Fruit fly (Drosophila melanogaster) whole organism, embryonic: ENCODE measurements around the gene CG14715.

Experiments
- CG10431 ChIP-seq: fragments of 200-800 bp; sonication (Bioruptor generic); optimal IDR thresholded peaks from 3 replicates; lab custom pipeline; 2018; ENCODE audit warnings: missing biosample characterization, mild to moderate bottlenecking, missing genetic modification characterization
- CG11560 ChIP-seq: fragments of 200-800 bp; sonication (Bioruptor generic); IDR thresholded peaks from 3 replicates; pipeline ENCODE4 v1.3.6; 2022; ENCODE audit warnings: missing biosample characterization, missing genetic modification characterization
- CG12769 ChIP-seq: fragments of 200-800 bp; sonication (Bioruptor generic); optimal IDR thresholded peaks from 2 replicates; lab custom pipeline; 2019; ENCODE audit warnings: missing biosample characterization, mild to moderate bottlenecking, missing genetic modification characterization, moderate library complexity
- CG13123 ChIP-seq: fragments of 200-800 bp; sonication (Bioruptor generic); optimal IDR thresholded peaks from 2 replicates; lab custom pipeline; 2016; ENCODE audit warnings: missing biosample characterization, missing genetic modification characterization
- CG14050 ChIP-seq: fragments of 200-800 bp; sonication (Bioruptor generic); IDR thresholded peaks from 3 replicates; pipeline ENCODE4 v1.3.6; 2022; ENCODE audit warnings: missing biosample characterization, missing genetic modification characterization
- CG15696 ChIP-seq: fragments of 200-800 bp; sonication (Bioruptor generic); optimal IDR thresholded peaks from 2 replicates; lab custom pipeline; 2019; ENCODE audit warnings: missing biosample characterization, mild to moderate bottlenecking, missing genetic modification characterization, moderate library complexity
- CG2116 ChIP-seq: fragments of 200-800 bp; sonication (Bioruptor generic); optimal IDR thresholded peaks from 3 replicates; lab custom pipeline; 2018; ENCODE audit warnings: missing biosample characterization, mild to moderate bottlenecking, missing genetic modification characterization
- CG2678 ChIP-seq: fragments of 200-800 bp; sonication (Bioruptor generic); optimal IDR thresholded peaks from 3 replicates; lab custom pipeline; 2019; ENCODE audit warnings: missing biosample characterization, mild to moderate bottlenecking, missing genetic modification characterization, moderate library complexity
- CG2712 ChIP-seq: fragments of 200-800 bp; optimal IDR thresholded peaks from 3 replicates; lab custom pipeline; 2019; ENCODE audit warnings: missing biosample characterization, mild to moderate bottlenecking, missing genetic modification characterization, moderate library complexity
- CG30403 ChIP-seq: fragments of 200-800 bp; sonication (Bioruptor generic); optimal IDR thresholded peaks from 3 replicates; lab custom pipeline; 2016; ENCODE audit warnings: missing biosample characterization, missing genetic modification characterization
- CG31388 ChIP-seq: fragments of 200-800 bp; sonication (Bioruptor generic); optimal IDR thresholded peaks from 2 replicates; lab custom pipeline; 2016; ENCODE audit warnings: missing biosample characterization, missing genetic modification characterization
- CG31441 ChIP-seq: fragments of 200-800 bp; sonication (Bioruptor generic); IDR thresholded peaks from 2 replicates; pipeline ENCODE4 v1.3.6; 2022; ENCODE audit warnings: missing biosample characterization, missing genetic modification characterization
- CG3407 ChIP-seq: fragments of 200-800 bp; sonication (Bioruptor generic); optimal IDR thresholded peaks from 2 replicates; lab custom pipeline; 2018; ENCODE audit warnings: missing biosample characterization, mild to moderate bottlenecking, missing genetic modification characterization
- CG34422 ChIP-seq: fragments of 200-800 bp; sonication (Bioruptor generic); IDR thresholded peaks from 3 replicates; pipeline ENCODE4 v1.3.6; 2022; ENCODE audit warnings: missing biosample characterization, missing genetic modification characterization
- CG4707 ChIP-seq: fragments of 200-800 bp; sonication (Bioruptor generic); optimal IDR thresholded peaks from 2 replicates; lab custom pipeline; 2018; ENCODE audit warnings: missing biosample characterization, mild to moderate bottlenecking, missing genetic modification characterization, moderate library complexity
- CG7271 ChIP-seq: fragments of 200-800 bp; sonication (Bioruptor generic); optimal IDR thresholded peaks from 2 replicates; lab custom pipeline; 2018; ENCODE audit warnings: missing biosample characterization, mild to moderate bottlenecking, missing genetic modification characterization, moderate library complexity
- CG8478 ChIP-seq: fragments of >200 bp; optimal IDR thresholded peaks from 2 replicates; lab custom pipeline; 2018
- CG9437 ChIP-seq: fragments of 200-800 bp; sonication (Bioruptor generic); optimal IDR thresholded peaks from 2 replicates; lab custom pipeline; 2018; ENCODE audit warnings: missing biosample characterization, mild to moderate bottlenecking, missing genetic modification characterization
- CG9797 ChIP-seq: fragments of 200-800 bp; sonication (Bioruptor generic); optimal IDR thresholded peaks from 3 replicates; lab custom pipeline; 2018; ENCODE audit warnings: missing biosample characterization, mild to moderate bottlenecking, missing genetic modification characterization
- CG9817 ChIP-seq: fragments of 200-800 bp; sonication (Bioruptor generic); optimal IDR thresholded peaks from 2 replicates; lab custom pipeline; 2018; ENCODE audit warnings: missing biosample characterization, mild to moderate bottlenecking, missing genetic modification characterization, moderate library complexity
- Dek ChIP-seq: fragments of 200-800 bp; sonication (Bioruptor generic); optimal IDR thresholded peaks from 3 replicates; lab custom pipeline; 2019; ENCODE audit warnings: missing biosample characterization, mild to moderate bottlenecking, missing genetic modification characterization, moderate library complexity
- Doc3 ChIP-seq: fragments of 200-800 bp; sonication (Bioruptor generic); IDR thresholded peaks from 3 replicates; pipeline ENCODE4 v1.3.6; 2022; ENCODE audit warnings: missing biosample characterization, missing genetic modification characterization; ENCODE audit not compliant: partially characterized antibody
- Gug ChIP-seq: fragments of 200-800 bp; sonication (Bioruptor generic); IDR thresholded peaks from 4 replicates; pipeline ENCODE4 v1.3.6; 2022; ENCODE audit warnings: missing biosample characterization, missing genetic modification characterization
- Hmr ChIP-seq: fragments of 200-800 bp; sonication (Bioruptor generic); optimal IDR thresholded peaks from 3 replicates; lab custom pipeline; 2017; ENCODE audit warnings: mild to moderate bottlenecking, missing biosample characterization, missing genetic modification reagents, missing genetic modification characterization
- Hr78 ChIP-seq, 2 experiments: fragments of 200-800 bp in 1 of 2; fragments of >200 bp in 1 of 2; sonication (Bioruptor generic) in 1 of 2; optimal IDR thresholded peaks; 2 replicates each; lab custom pipeline; 2017 to 2019; ENCODE audit warnings: missing biosample characterization in 2 of 2, missing genetic modification characterization in 2 of 2, mild to moderate bottlenecking in 1 of 2, moderate library complexity in 1 of 2
- Mad ChIP-seq: fragments of 200-800 bp; sonication (Bioruptor generic); optimal IDR thresholded peaks from 2 replicates; lab custom pipeline; 2016; ENCODE audit warnings: missing biosample characterization, missing genetic modification characterization
- NC2β ChIP-seq: fragments of 200-800 bp; sonication (Bioruptor generic); optimal IDR thresholded peaks from 2 replicates; lab custom pipeline; 2016; ENCODE audit warnings: missing biosample characterization, missing genetic modification characterization
- Nf-YC ChIP-seq: fragments of 200-800 bp; optimal IDR thresholded peaks from 3 replicates; lab custom pipeline; 2019; ENCODE audit warnings: missing biosample characterization, mild to moderate bottlenecking, missing genetic modification characterization, moderate library complexity
- Sry-β ChIP-seq: fragments of 200-800 bp; sonication (Bioruptor generic); optimal IDR thresholded peaks from 2 replicates; lab custom pipeline; 2018; ENCODE audit warnings: missing biosample characterization, mild to moderate bottlenecking, missing genetic modification characterization, moderate library complexity
- Sry-δ ChIP-seq: fragments of 200-800 bp; sonication (Bioruptor generic); optimal IDR thresholded peaks from 2 replicates; lab custom pipeline; 2016; ENCODE audit warnings: missing biosample characterization, missing genetic modification characterization
- Taf1 ChIP-seq: fragments of 200-800 bp; sonication (Bioruptor generic); IDR thresholded peaks from 2 replicates; pipeline ENCODE4 v1.3.6; 2022; ENCODE audit warnings: missing biosample characterization, missing genetic modification characterization
- ab ChIP-seq: fragments of 200-800 bp; sonication (Bioruptor generic); optimal IDR thresholded peaks from 2 replicates; lab custom pipeline; 2016; ENCODE audit warnings: missing biosample characterization, missing genetic modification characterization
- ap ChIP-seq: fragments of 200-800 bp; sonication (Bioruptor generic); IDR thresholded peaks from 2 replicates; pipeline ENCODE4 v1.3.6; 2022; ENCODE audit warnings: missing biosample characterization, missing genetic modification characterization
- bsh ChIP-seq, 2 experiments: fragments of 200-800 bp; sonication (Bioruptor generic); optimal IDR thresholded peaks; 2 replicates each; lab custom pipeline; 2017 to 2018; ENCODE audit warnings: mild to moderate bottlenecking in 2 of 2, missing biosample characterization in 2 of 2, missing genetic modification characterization in 2 of 2, moderate library complexity in 1 of 2
- dan ChIP-seq: fragments of 200-800 bp; sonication (Bioruptor generic); IDR thresholded peaks from 2 replicates; pipeline ENCODE4 v1.3.6; 2022; ENCODE audit warnings: missing biosample characterization, missing genetic modification characterization
- dimm ChIP-seq: fragments of 200-800 bp; sonication (Bioruptor generic); IDR thresholded peaks from 2 replicates; pipeline ENCODE4 v1.3.6; 2022; ENCODE audit warnings: missing biosample characterization, missing genetic modification characterization
- dmrt11E ChIP-seq: fragments of 200-800 bp; sonication (Bioruptor generic); optimal IDR thresholded peaks from 3 replicates; lab custom pipeline; 2018; ENCODE audit warnings: missing biosample characterization, mild to moderate bottlenecking, missing genetic modification characterization, moderate library complexity
- ems ChIP-seq: fragments of 200-800 bp; sonication (Bioruptor generic); optimal IDR thresholded peaks from 3 replicates; lab custom pipeline; 2016; ENCODE audit warnings: missing biosample characterization, missing genetic modification characterization
- ewg ChIP-seq: fragments of 200-800 bp; sonication (Bioruptor generic); optimal IDR thresholded peaks from 3 replicates; lab custom pipeline; 2017; ENCODE audit warnings: mild to moderate bottlenecking, missing biosample characterization, missing genetic modification reagents, missing genetic modification characterization
- gcm ChIP-seq: fragments of 200-800 bp; sonication (Bioruptor generic); optimal IDR thresholded peaks from 2 replicates; lab custom pipeline; 2019; ENCODE audit warnings: missing biosample characterization, mild to moderate bottlenecking, missing genetic modification characterization, moderate library complexity
- gfzf ChIP-seq: fragments of 200-800 bp; sonication (Bioruptor generic); optimal IDR thresholded peaks from 2 replicates; lab custom pipeline; 2016; ENCODE audit warnings: missing biosample characterization, mild to moderate bottlenecking, missing genetic modification characterization, moderate library complexity
- gt ChIP-seq: fragments of 200-800 bp; sonication (Bioruptor generic); IDR thresholded peaks from 2 replicates; pipeline ENCODE4 v1.3.6; 2022; ENCODE audit warnings: missing biosample characterization, missing genetic modification characterization
- nom ChIP-seq: fragments of 200-800 bp; sonication (Bioruptor generic); optimal IDR thresholded peaks from 2 replicates; lab custom pipeline; 2017; ENCODE audit warnings: missing biosample characterization, missing genetic modification characterization, mild to moderate bottlenecking, moderate library complexity, missing genetic modification reagents
- ro ChIP-seq: fragments of 200-800 bp; sonication (Bioruptor generic); IDR thresholded peaks from 2 replicates; pipeline ENCODE4 v1.3.6; 2022; ENCODE audit warnings: missing biosample characterization, missing genetic modification characterization
- salm ChIP-seq: fragments of 200-800 bp; sonication (Bioruptor generic); optimal IDR thresholded peaks from 2 replicates; lab custom pipeline; 2018; ENCODE audit warnings: missing biosample characterization, mild to moderate bottlenecking, missing genetic modification characterization
- sima ChIP-seq: fragments of 200-800 bp; sonication (Bioruptor generic); optimal IDR thresholded peaks from 2 replicates; lab custom pipeline; 2016; ENCODE audit warnings: missing biosample characterization, missing genetic modification characterization
- sqz ChIP-seq: fragments of 200-800 bp; sonication (Bioruptor generic); optimal IDR thresholded peaks from 3 replicates; lab custom pipeline; 2018; ENCODE audit warnings: missing biosample characterization, mild to moderate bottlenecking, missing genetic modification characterization
- ssp ChIP-seq: fragments of 200-800 bp; sonication (Bioruptor generic); IDR thresholded peaks from 2 replicates; pipeline ENCODE4 v1.3.6; 2022; ENCODE audit warnings: missing biosample characterization, missing genetic modification characterization
- sug ChIP-seq: fragments of 200-800 bp; optimal IDR thresholded peaks from 2 replicates; lab custom pipeline; 2019; ENCODE audit warnings: missing biosample characterization, mild to moderate bottlenecking, missing genetic modification characterization, moderate library complexity
- tin ChIP-seq: fragments of 200-800 bp; sonication (Bioruptor generic); optimal IDR thresholded peaks from 3 replicates; lab custom pipeline; 2016; ENCODE audit warnings: missing biosample characterization, missing genetic modification characterization
- tup ChIP-seq: fragments of 200-800 bp; sonication (Bioruptor generic); optimal IDR thresholded peaks from 2 replicates; lab custom pipeline; 2016; ENCODE audit warnings: missing biosample characterization, mild to moderate bottlenecking, missing genetic modification characterization, moderate library complexity
- vvl ChIP-seq: fragments of 200-800 bp; sonication (Bioruptor generic); IDR thresholded peaks from 2 replicates; pipeline ENCODE4 v1.3.6; 2022; ENCODE audit warnings: missing biosample characterization, missing genetic modification characterization
- yki ChIP-seq: fragments of >200 bp; optimal IDR thresholded peaks from 3 replicates; lab custom pipeline; 2018

The CG14715 gene

dm6 chr3R:11689900-11690299, 15.9 kb downstream of the CG14715 start, which contains the start of gene CG6908 (continued):
- no peak for TF ChIP-seq nom (GFP tag; lab: Kevin White, UChicago)
- TF ChIP-seq Nf-YC (tag; lab: Kevin White, UChicago), result peak; percentile 84
- TF ChIP-seq dimm (GFP tag; lab: Robert Waterston, UW), result no peak
- TF ChIP-seq Taf1 (GFP tag; lab: Robert Waterston, UW), result no peak
- TF ChIP-seq ems (GFP tag; lab: Kevin White, UChicago), result no peak
- TF ChIP-seq CG4707, result no peak
- TF ChIP-seq CG13123, result no peak
- no peak for TF ChIP-seq CG30403 (GFP tag; lab: Kevin White, UChicago)
- TF ChIP-seq gcm (GFP tag; lab: Kevin White, UChicago), result no peak
- no peak for TF ChIP-seq CG2712 (tag; lab: Kevin White, UChicago)
- no peak for TF ChIP-seq CG3407 (GFP tag; lab: Kevin White, UChicago)
- no peak for TF ChIP-seq CG31388
- TF ChIP-seq CG10431, result no peak
- no peak for TF ChIP-seq CG2116 (GFP tag; lab: Kevin White, UChicago)
- no peak for TF ChIP-seq salm
- no peak for TF ChIP-seq CG14050 (GFP tag; lab: Robert Waterston, UW)
- TF ChIP-seq dan (GFP tag; lab: Robert Waterston, UW), result no peak
- no peak for TF ChIP-seq CG9797 (GFP tag; lab: Kevin White, UChicago)
- no peak for TF ChIP-seq tin (GFP tag; lab: Kevin White, UChicago)
- no peak for TF ChIP-seq CG9437 (GFP tag; lab: Kevin White, UChicago)
- TF ChIP-seq CG7271 (tag; lab: Kevin White, UChicago), result no peak
- TF ChIP-seq ab (GFP tag; lab: Kevin White, UChicago), result no peak
- TF ChIP-seq dmrt11E (tag; lab: Kevin White, UChicago), result no peak
- no peak for TF ChIP-seq Doc3 (GFP tag; lab: Robert Waterston, UW)
- TF ChIP-seq Dek (tag; lab: Kevin White, UChicago), result no peak
- no peak for TF ChIP-seq ap
- peak; percentile 99 for TF ChIP-seq sug (tag; lab: Kevin White, UChicago)
- no peak for TF ChIP-seq CG34422 (GFP tag; lab: Robert Waterston, UW)
- TF ChIP-seq Gug (GFP tag; lab: Robert Waterston, UW), result no peak
- no peak for TF ChIP-seq Sry-β (GFP tag; lab: Kevin White, UChicago)
- no peak for TF ChIP-seq sqz (GFP tag; lab: Kevin White, UChicago)
- no peak for TF ChIP-seq CG8478 (lab: Kevin White, UChicago)
- TF ChIP-seq NC2β, result no peak
- no peak for TF ChIP-seq vvl (GFP tag; lab: Robert Waterston, UW)
- TF ChIP-seq CG9817, result no peak
- no peak for TF ChIP-seq Hr78 (GFP tag; optimal IDR thresholded peaks at IDR 0.05; lab: Kevin White, UChicago)
- TF ChIP-seq CG15696, result no peak
- TF ChIP-seq sima (GFP tag; lab: Kevin White, UChicago), result no peak
- TF ChIP-seq CG11560 (tag; lab: Robert Waterston, UW), result no peak
- TF ChIP-seq yki (lab: Kevin White, UChicago), result no peak
- TF ChIP-seq Hmr (GFP tag; lab: Kevin White, UChicago), result peak; percentile 7
- no peak for TF ChIP-seq ewg (GFP tag; lab: Kevin White, UChicago)
- TF ChIP-seq CG2678 (tag; lab: Kevin White, UChicago), result no peak
- no peak for TF ChIP-seq ssp
- no peak for TF ChIP-seq ro
- no peak for TF ChIP-seq Mad (GFP tag; lab: Kevin White, UChicago)
- TF ChIP-seq gt (GFP tag; lab: Robert Waterston, UW), result no peak
- TF ChIP-seq CG12769 (tag; lab: Kevin White, UChicago), result peak; percentile 56
- TF ChIP-seq bsh (GFP tag; optimal IDR thresholded peaks at IDR 0.05; lab: Kevin White, UChicago), result no peak
- no peak for TF ChIP-seq Sry-δ
- TF ChIP-seq CG31441, result no peak
- no peak for TF ChIP-seq tup (GFP tag; lab: Kevin White, UChicago)
- TF ChIP-seq gfzf, result no peak
